Fruit fly (Drosophila melanogaster): ENCODE measurements around the gene CG7966.

The CG7966 gene

DNA sequence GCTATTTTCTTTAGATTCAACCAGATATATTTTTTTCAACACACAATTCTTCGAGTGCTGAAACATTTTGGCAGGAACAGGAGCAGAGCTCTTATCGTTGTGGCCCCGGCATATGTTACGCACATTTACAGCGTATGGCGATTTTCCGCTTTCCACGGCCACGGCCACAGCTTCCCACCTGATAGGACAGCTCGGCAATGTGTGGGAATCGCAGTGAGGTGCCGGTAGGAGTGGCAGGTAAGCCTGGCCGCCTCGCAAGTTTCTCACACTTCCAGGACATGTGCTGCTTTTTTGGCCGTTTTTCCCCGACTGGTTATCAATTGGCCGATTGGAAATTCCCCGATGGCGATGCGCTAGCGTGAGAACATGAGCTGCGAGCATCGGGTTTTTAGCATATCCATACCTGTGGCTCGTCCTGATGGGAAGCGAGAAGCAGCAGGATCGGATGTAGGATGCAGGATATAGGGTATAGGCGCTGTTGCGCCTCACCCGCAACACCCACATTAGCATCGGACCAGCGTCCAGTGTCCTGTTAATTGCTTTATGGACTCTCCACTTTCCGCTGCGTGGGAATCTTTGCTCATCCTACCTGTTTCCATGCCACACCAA lies 18.9 kb upstream of the CG7966 start:
- no peak for TF ChIP-seq CG4496 (GFP tag; IDR thresholded peaks at IDR 0.05)
- TF ChIP-seq CG12605 (GFP tag; IDR thresholded peaks at IDR 0.05) = no peak
- TF ChIP-seq gl (tag; optimal IDR thresholded peaks at IDR 0.05) = no peak

DNA sequence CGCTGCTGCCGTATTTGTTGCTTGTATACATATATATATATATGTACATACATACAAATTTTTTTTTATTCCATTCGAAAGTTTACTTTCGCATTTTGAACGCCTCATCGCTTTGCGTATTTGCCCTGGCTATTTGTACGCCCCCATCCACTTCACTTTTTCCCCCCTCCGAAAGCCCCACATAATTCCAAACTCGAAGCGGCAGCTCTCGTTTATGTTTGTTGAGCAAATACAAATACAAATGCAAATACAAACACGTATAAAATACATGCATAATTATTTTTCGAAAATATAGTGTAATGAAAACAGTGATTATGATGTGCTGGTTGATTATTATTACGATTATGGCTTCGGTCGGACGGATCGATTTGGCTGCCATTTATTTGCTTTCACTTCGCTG lies 16.8 kb upstream of the CG7966 start:
- TF ChIP-seq CG8159 (tag; optimal IDR thresholded peaks at IDR 0.05) (no peak), Snoo (tag; optimal IDR thresholded peaks at IDR 0.05) (peak; percentile 36), Pif1A (GFP tag; optimal IDR thresholded peaks at IDR 0.05) (peak; percentile 38)

DNA sequence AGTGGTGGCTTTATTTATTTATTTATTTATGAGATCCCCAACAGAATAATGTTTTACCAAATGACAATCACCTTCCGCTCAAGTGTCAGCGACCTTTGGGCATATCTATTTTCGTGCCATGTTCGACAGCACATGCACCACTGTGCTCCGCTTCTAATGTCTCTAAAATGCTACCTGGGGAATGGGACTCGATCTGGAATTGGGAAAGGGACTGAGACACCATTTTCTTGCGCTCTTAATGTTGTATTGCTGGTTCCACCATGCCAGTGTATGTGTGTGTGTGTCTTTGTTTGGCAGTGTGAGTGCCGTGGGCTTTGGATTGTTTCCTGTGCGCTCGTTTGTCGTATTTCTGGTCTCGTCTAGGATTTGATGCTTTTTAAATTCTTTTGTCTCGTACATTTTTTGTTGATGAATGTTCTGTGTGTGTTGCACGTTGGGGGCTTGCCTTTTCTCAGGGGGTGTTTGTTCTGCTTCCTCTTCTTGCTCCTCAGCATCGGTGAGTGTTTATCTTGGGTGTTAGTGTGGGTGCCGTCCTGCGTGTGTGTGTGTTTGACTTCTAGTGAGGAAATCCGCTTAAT lies 14.0 kb upstream of the CG7966 start:
- no peak for TF ChIP-seq CG4496 (GFP tag; IDR thresholded peaks at IDR 0.05)
- no peak for TF ChIP-seq Snoo (tag; optimal IDR thresholded peaks at IDR 0.05)
- TF ChIP-seq CG8159 (tag; optimal IDR thresholded peaks at IDR 0.05) = no peak
- TF ChIP-seq EcR (GFP tag; optimal IDR thresholded peaks at IDR 0.05) = no peak
- no peak for TF ChIP-seq CG34367 (tag; optimal IDR thresholded peaks at IDR 0.05)
- no peak for TF ChIP-seq gl (tag; optimal IDR thresholded peaks at IDR 0.05)
- TF ChIP-seq Ets98B (GFP tag; IDR thresholded peaks at IDR 0.05) = no peak
- TF ChIP-seq rn (GFP tag; IDR thresholded peaks at IDR 0.05) = no peak
- no peak for TF ChIP-seq Pif1A (GFP tag; optimal IDR thresholded peaks at IDR 0.05)
- no peak for TF ChIP-seq D1 (tag; optimal IDR thresholded peaks at IDR 0.05)
- TF ChIP-seq CG17806 (tag; optimal IDR thresholded peaks at IDR 0.05) = no peak
- no peak for TF ChIP-seq CG12605 (GFP tag; IDR thresholded peaks at IDR 0.05)
- TF ChIP-seq CG15710 (tag; optimal IDR thresholded peaks at IDR 0.05) = no peak
- TF ChIP-seq CG8301 (tag; optimal IDR thresholded peaks at IDR 0.05) = no peak
- TF ChIP-seq CG32121 (GFP tag; IDR thresholded peaks at IDR 0.05) = no peak
- no peak for TF ChIP-seq CG9948 (tag; optimal IDR thresholded peaks at IDR 0.05)
- TF ChIP-seq Pif1B (GFP tag; optimal IDR thresholded peaks at IDR 0.05) = no peak

DNA sequence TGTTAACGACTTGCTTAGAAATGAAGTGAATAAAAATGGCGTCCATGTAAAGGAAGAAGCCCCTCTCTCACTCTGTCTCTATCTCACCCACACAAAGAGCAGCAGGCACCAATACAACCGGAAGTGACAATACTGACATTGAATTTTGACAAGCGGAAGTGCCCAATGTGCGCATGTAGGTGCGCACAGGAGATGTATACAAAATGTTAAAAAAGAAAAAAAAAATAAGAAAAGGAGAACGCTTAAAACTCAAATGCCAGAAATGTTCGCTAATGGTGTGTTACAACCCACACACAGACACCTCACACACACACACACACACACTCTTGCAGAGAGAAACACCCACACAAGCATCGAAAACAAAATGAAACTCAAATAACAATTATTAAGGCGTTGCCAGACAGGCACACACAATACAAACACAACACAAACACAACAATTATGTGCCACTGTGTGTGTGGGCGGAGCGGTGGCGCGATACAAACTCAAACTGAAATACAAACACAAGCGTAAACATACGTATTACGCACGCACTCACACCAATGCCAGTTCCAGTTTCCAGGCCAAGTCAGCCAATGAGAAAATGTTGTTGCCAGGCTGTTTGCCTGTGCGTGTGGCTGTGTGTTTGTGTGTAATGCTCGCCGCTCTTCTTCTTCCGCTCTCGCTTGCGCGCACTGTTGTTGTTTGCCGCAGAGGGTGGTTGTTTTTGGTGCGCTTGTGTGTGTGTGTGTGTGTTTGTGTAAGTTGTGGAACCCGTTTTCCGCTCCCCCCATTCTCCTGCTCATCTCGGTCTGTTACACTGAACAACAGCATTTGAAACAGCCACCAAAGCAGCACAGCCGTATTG lies 12.7 kb upstream of the CG7966 start:
- TF ChIP-seq fd96Ca (GFP tag; IDR thresholded peaks at IDR 0.05) = peak; percentile 40; the same call in 1 of the 3 replicates
- TF ChIP-seq CG12605 (GFP tag; IDR thresholded peaks at IDR 0.05) = no peak
- TF ChIP-seq CG32121 (GFP tag; IDR thresholded peaks at IDR 0.05) = no peak

DNA sequence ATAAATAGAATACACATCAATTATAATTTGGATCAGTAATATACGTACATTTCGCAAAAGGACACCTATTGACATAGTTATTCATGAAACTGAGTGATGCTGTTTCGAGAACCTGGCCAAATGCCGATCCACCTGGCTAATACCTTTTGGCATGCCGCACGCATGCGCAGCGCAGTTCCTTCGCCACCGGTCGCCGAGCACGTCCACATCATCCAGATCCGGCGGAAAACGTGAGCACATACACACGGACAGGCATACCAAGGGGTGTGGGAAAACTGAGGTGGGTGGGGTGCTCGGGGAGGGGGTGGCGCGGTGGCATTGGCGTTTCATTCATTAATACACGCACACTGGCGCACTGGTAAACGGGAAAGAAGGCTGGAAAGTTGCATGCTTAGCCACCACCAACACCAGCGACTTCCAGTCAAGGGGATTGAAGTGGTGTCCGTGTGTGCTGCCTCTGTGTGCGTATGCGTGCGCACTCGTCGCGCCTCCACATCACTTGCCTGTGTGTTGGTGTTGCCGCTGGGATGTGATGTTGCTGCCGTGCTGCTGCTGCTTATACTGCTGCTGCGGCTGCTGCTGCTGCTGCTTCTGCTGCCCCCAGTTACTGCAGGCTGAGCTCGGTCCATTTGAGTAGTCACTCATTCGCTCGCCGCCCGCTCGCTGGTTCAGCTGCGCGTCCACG lies 6.0 kb upstream of the CG7966 start, which contains the start of gene sim:
Gene sim, plus strand, starts transcription at position 635 of the 685 bp plus-strand sequence.
- peak; percentile 47 for TF ChIP-seq CG13204 (GFP tag; optimal IDR thresholded peaks at IDR 0.05)
- TF ChIP-seq Pif1B (GFP tag; optimal IDR thresholded peaks at IDR 0.05) = no peak
- 0 out of 3 replicates have a peak, but pooled peaks have one; percentile 35 for TF ChIP-seq fd96Ca (GFP tag; IDR thresholded peaks at IDR 0.05)
- no peak for TF ChIP-seq CG9948 (tag; optimal IDR thresholded peaks at IDR 0.05)

DNA sequence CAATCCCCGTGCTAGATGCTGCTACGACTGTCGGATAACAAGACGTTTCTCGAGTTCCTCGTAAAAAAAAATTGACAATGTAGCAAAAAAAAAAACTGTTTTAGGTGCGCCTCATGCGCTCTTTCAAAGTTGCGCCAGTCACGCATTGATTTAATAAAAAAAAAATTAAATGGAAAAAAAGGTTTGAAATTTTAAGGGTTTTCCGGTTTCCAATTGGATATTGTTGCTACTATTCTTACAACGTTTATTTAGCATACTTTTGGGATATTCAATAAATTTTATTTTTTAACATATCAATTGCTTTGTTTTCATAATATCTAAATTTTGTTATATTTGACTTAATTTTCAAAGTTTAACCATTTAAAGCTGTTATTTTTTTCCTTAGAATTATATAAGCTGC lies 5.3 kb upstream of the CG7966 start:
- TF ChIP-seq rn (GFP tag; IDR thresholded peaks at IDR 0.05) (no peak), Pif1A (GFP tag; optimal IDR thresholded peaks at IDR 0.05) (no peak), EcR (GFP tag; optimal IDR thresholded peaks at IDR 0.05) (no peak), CG14655 (GFP tag; optimal IDR thresholded peaks at IDR 0.05) (no peak), fd96Ca (GFP tag; IDR thresholded peaks at IDR 0.05) (no peak), CG9948 (tag; optimal IDR thresholded peaks at IDR 0.05) (no peak), Pif1B (GFP tag; optimal IDR thresholded peaks at IDR 0.05) (no peak), Ets98B (GFP tag; IDR thresholded peaks at IDR 0.05) (no peak), D1 (tag; optimal IDR thresholded peaks at IDR 0.05) (no peak), gl (tag; optimal IDR thresholded peaks at IDR 0.05) (no peak), CG17806 (tag; optimal IDR thresholded peaks at IDR 0.05) (no peak), Snoo (tag; optimal IDR thresholded peaks at IDR 0.05) (no peak), CG8159 (tag; optimal IDR thresholded peaks at IDR 0.05) (no peak), CG4496 (GFP tag; IDR thresholded peaks at IDR 0.05) (no peak), CG34367 (tag; optimal IDR thresholded peaks at IDR 0.05) (no peak), CG12605 (GFP tag; IDR thresholded peaks at IDR 0.05) (no peak), CG10348 (GFP tag; IDR thresholded peaks at IDR 0.05) (no peak), CG13204 (GFP tag; optimal IDR thresholded peaks at IDR 0.05) (no peak), CG32121 (GFP tag; IDR thresholded peaks at IDR 0.05) (no peak), CG8301 (tag; optimal IDR thresholded peaks at IDR 0.05) (no peak)
